Worm (Caenorhabditis elegans) whole organism, late embryonic: ENCODE data around the gene F53F4.2.

Experiments
- F13H6.1 ChIP-seq: sonication (generic microtip); optimal IDR thresholded peaks from 2 replicates; lab custom pipeline; 2016; ENCODE audit warnings: missing genetic modification characterization, missing compliant biosample characterization
- ama-1 ChIP-seq: fragments of 150-350 bp; optimal IDR thresholded peaks from 2 replicates; lab custom pipeline; 2014
- ceh-24 ChIP-seq: sonication (generic microtip); optimal IDR thresholded peaks from 2 replicates; lab custom pipeline; 2016; ENCODE audit warnings: mild to moderate bottlenecking, missing genetic modification characterization, missing compliant biosample characterization
- ceh-30 ChIP-seq: fragments of 150-350 bp; optimal IDR thresholded peaks from 2 replicates; lab custom pipeline; 2014; ENCODE audit warnings: missing biosample characterization, missing genetic modification characterization
- dmd-4 ChIP-seq: sonication (generic microtip); optimal IDR thresholded peaks from 2 replicates; lab custom pipeline; 2016; ENCODE audit warnings: borderline replicate concordance, missing genetic modification characterization, missing compliant biosample characterization
- pax-1 ChIP-seq: fragments of 150-350 bp; optimal IDR thresholded peaks from 2 replicates; lab custom pipeline; 2014; ENCODE audit warnings: missing biosample characterization, missing genetic modification characterization
- pha-4 ChIP-seq: fragments of 150-350 bp; optimal IDR thresholded peaks from 2 replicates; lab custom pipeline; 2018; ENCODE audit warnings: missing biosample characterization, missing genetic modification reagents, missing genetic modification characterization
- tbx-2 ChIP-seq: sonication (generic microtip); optimal IDR thresholded peaks from 2 replicates; lab custom pipeline; 2016; ENCODE audit warnings: missing genetic modification characterization, missing compliant biosample characterization
- tbx-7 ChIP-seq: sonication (generic microtip); optimal IDR thresholded peaks from 2 replicates; lab custom pipeline; 2016; ENCODE audit warnings: missing genotype, missing genetic modification characterization, missing compliant biosample characterization

DNA sequence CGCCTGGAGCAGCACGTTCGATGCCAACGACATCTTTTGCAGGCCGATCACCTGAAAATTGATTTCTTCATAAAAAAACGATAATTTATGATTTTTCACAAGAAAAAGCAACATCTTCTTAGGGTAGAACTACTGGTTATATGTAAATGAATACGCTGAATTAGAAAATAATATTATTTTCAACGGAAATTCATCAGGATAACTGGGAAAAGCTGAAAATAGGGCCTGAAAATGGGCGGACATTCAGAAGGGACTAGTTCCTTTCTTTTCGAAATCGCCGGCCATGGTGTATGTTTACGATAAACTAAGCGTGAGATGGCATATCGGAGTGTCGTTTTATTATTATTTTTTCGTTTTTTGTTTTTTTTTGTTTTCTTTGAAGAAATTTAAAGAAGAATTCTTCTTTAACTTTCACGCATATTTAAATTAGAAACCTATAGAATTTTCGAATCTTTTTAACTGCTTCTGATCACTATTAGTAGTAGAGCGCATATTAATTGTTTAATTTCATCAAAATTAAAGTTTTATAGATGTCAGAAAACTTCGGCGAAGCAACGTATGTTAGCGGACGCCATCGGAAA is 36.2 kb upstream of the F53F4.2 start, which contains the start of the genes nduv-2 and F53F4.12:
- TF ChIP-seq ceh-30 (tag; lab: Kevin White, UChicago) (no peak), tbx-2 (tag; lab: Kevin White, UChicago) (peak; percentile 36), ama-1 (lab: Kevin White, UChicago) (no peak), pax-1 (tag; lab: Kevin White, UChicago) (no peak), F13H6.1 (tag; lab: Kevin White, UChicago) (no peak), ceh-24 (tag; lab: Kevin White, UChicago) (no peak), tbx-7 (tag; lab: Kevin White, UChicago) (no peak), dmd-4 (tag; lab: Kevin White, UChicago) (no peak), pha-4 (tag; lab: Kevin White, UChicago) (no peak)
